Fruit fly (Drosophila melanogaster) whole organism, wandering third instar larva: ENCODE data around the gene CG3168.

Source experiments
- HLH106 ChIP-seq: fragments of 200-800 bp; optimal IDR thresholded peaks from 3 replicates; lab custom pipeline; 2019; ENCODE audit warnings: missing biosample characterization, mild to moderate bottlenecking, missing genetic modification characterization, moderate library complexity
- Hnf4 ChIP-seq: fragments of 200-800 bp; sonication (Bioruptor generic); optimal IDR thresholded peaks from 2 replicates; lab custom pipeline; 2016; ENCODE audit warnings: missing biosample characterization, mild to moderate bottlenecking, missing genetic modification characterization
- Hr78 ChIP-seq: fragments of >200 bp; optimal IDR thresholded peaks from 2 replicates; lab custom pipeline; 2017; ENCODE audit warnings: missing biosample characterization, missing genetic modification characterization
- Hr83 ChIP-seq: fragments of 200-300 bp; sonication (Bioruptor generic); optimal IDR thresholded peaks from 2 replicates; lab custom pipeline; 2016; ENCODE audit warnings: missing biosample characterization, mild to moderate bottlenecking, missing genetic modification characterization, moderate library complexity; ENCODE audit not compliant: poor library complexity, severe bottlenecking
- Myc ChIP-seq: fragments of >200 bp; optimal IDR thresholded peaks from 2 replicates; lab custom pipeline; 2017
- OdsH ChIP-seq: fragments of 200-800 bp; sonication (Bioruptor generic); optimal IDR thresholded peaks from 2 replicates; lab custom pipeline; 2016; ENCODE audit warnings: missing biosample characterization, mild to moderate bottlenecking, missing genetic modification characterization
- Rel ChIP-seq, 2 experiments: fragments of 200-800 bp; sonication (Bioruptor generic) in 1 of 2; optimal IDR thresholded peaks; 2 replicates in 1 of 2; 3 replicates in 1 of 2; lab custom pipeline; 2016 to 2019; ENCODE audit warnings: mild to moderate bottlenecking in 2 of 2, missing biosample characterization in 2 of 2, missing genetic modification characterization in 2 of 2, moderate library complexity in 1 of 2
- Sp1 ChIP-seq: fragments of 200-800 bp; sonication (Bioruptor generic); optimal IDR thresholded peaks from 3 replicates; lab custom pipeline; 2019; ENCODE audit warnings: missing biosample characterization, mild to moderate bottlenecking, missing genetic modification characterization, moderate library complexity
- Vsx2 ChIP-seq: fragments of 200-300, 225-300 bp; sonication (Bioruptor generic); optimal IDR thresholded peaks from 2 replicates; lab custom pipeline; 2018; ENCODE audit warnings: missing biosample characterization, missing genetic modification characterization; ENCODE audit not compliant: partially characterized antibody
- br ChIP-seq: fragments of 200-800 bp; sonication (Bioruptor generic); optimal IDR thresholded peaks from 2 replicates; lab custom pipeline; 2016; ENCODE audit warnings: missing biosample characterization, missing genetic modification characterization
- dmrt93B ChIP-seq: fragments of 200-800 bp; sonication (Bioruptor generic); optimal IDR thresholded peaks from 2 replicates; lab custom pipeline; 2018; ENCODE audit warnings: missing biosample characterization, mild to moderate bottlenecking, missing genetic modification characterization
- ey ChIP-seq: fragments of 200-800 bp; sonication (Bioruptor generic); optimal IDR thresholded peaks from 2 replicates; lab custom pipeline; 2016; ENCODE audit warnings: missing biosample characterization, missing genetic modification characterization
- foxo ChIP-seq, 2 experiments: fragments of 200-800 bp; sonication (Bioruptor generic); optimal IDR thresholded peaks; 2 replicates in 1 of 2; 3 replicates in 1 of 2; lab custom pipeline; 2016 to 2017; ENCODE audit warnings: missing biosample characterization in 2 of 2, missing genetic modification characterization in 2 of 2
- h ChIP-seq: fragments of 200-800 bp; sonication (Bioruptor generic); optimal IDR thresholded peaks from 3 replicates; lab custom pipeline; 2016; ENCODE audit warnings: missing biosample characterization, mild to moderate bottlenecking, missing genetic modification characterization
- lola ChIP-seq: fragments of >200 bp; optimal IDR thresholded peaks from 2 replicates; lab custom pipeline; 2017; ENCODE audit warnings: missing biosample characterization, missing genetic modification characterization
- psq ChIP-seq: fragments of 200-800 bp; sonication (Bioruptor generic); optimal IDR thresholded peaks from 3 replicates; lab custom pipeline; 2017; ENCODE audit warnings: missing biosample characterization, mild to moderate bottlenecking, missing genetic modification characterization, moderate library complexity
- rgr ChIP-seq: fragments of 200-800 bp; sonication (Bioruptor generic); optimal IDR thresholded peaks from 3 replicates; lab custom pipeline; 2016; ENCODE audit warnings: missing biosample characterization, mild to moderate bottlenecking, missing genetic modification characterization
- sage ChIP-seq: fragments of 200-800 bp; sonication (Bioruptor generic); optimal IDR thresholded peaks from 2 replicates; lab custom pipeline; 2016; ENCODE audit warnings: missing biosample characterization, mild to moderate bottlenecking, missing genetic modification characterization
- sv ChIP-seq: fragments of 200-800 bp; sonication (Bioruptor generic); optimal IDR thresholded peaks from 3 replicates; lab custom pipeline; 2016; ENCODE audit warnings: missing biosample characterization, missing genetic modification characterization
- woc ChIP-seq: sonication (Bioruptor generic); optimal IDR thresholded peaks from 2 replicates; lab custom pipeline; 2016; ENCODE audit warnings: missing biosample characterization, mild to moderate bottlenecking, missing genetic modification characterization

The CG3168 gene

dm6 chrX:6677826-6678489, 61.8 kb downstream of the CG3168 start, which contains the start of gene Fum1:
Gene Fum1 (plus strand): TSS chrX:6678424.
- no peak for TF ChIP-seq OdsH
- TF ChIP-seq Hr78 (GFP tag; lab: Kevin White, UChicago), result no peak
- no peak for TF ChIP-seq dmrt93B (GFP tag; lab: Kevin White, UChicago)
- TF ChIP-seq ey, result peak; percentile 2
- TF ChIP-seq h, result peak; percentile 36
- TF ChIP-seq sv, result peak; percentile 6
- no peak for TF ChIP-seq Vsx2
- TF ChIP-seq rgr (GFP tag; lab: Kevin White, UChicago), result peak; percentile 39
- no peak for TF ChIP-seq Hr83 (GFP tag; lab: Kevin White, UChicago)
- TF ChIP-seq psq (GFP tag; lab: Kevin White, UChicago), result no peak
- TF ChIP-seq foxo (GFP tag; optimal IDR thresholded peaks at IDR 0.05; lab: Kevin White, UChicago), result peak in 1 of 2 experiments; percentile 36
- TF ChIP-seq Rel (GFP tag; optimal IDR thresholded peaks at IDR 0.05; lab: Kevin White, UChicago), result no peak
- TF ChIP-seq Rel (tag; optimal IDR thresholded peaks at IDR 0.05; lab: Kevin White, UChicago), result peak; percentile 1
- TF ChIP-seq Sp1 (GFP tag; lab: Kevin White, UChicago), result peak; percentile 17
- peak; percentile 45 for TF ChIP-seq HLH106 (tag; lab: Kevin White, UChicago)
- TF ChIP-seq woc (GFP tag; lab: Kevin White, UChicago), result peak; percentile 48

dm6 chrX:6673637-6674487, 65.9 kb downstream of the CG3168 start, which contains the start of the genes CG3198 and Mcm6:
Gene CG3198 (minus strand): TSS chrX:6673973.
Gene Mcm6 (plus strand): TSS chrX:6674387.
- TF ChIP-seq woc (GFP tag; lab: Kevin White, UChicago) (no peak), lola (GFP tag; lab: Kevin White, UChicago) (no peak), ey (no peak), Hr78 (GFP tag; lab: Kevin White, UChicago) (no peak), h (no peak), Myc (lab: Kevin White, UChicago) (peak; percentile 6), br (GFP tag; lab: Kevin White, UChicago) (no peak), sage (GFP tag; lab: Kevin White, UChicago) (no peak), sv (no peak), dmrt93B (GFP tag; lab: Kevin White, UChicago) (no peak), HLH106 (tag; lab: Kevin White, UChicago) (peak; percentile 16), Hnf4 (GFP tag; lab: Kevin White, UChicago) (no peak)
